Fruit fly (Drosophila melanogaster) whole organism, adult: ENCODE results near the gene CG9674.

Experiments used
- CG12768 ChIP-seq: fragments of 200-800 bp; sonication (Bioruptor generic); optimal IDR thresholded peaks from 2 replicates; lab custom pipeline; 2017; ENCODE audit warnings: missing biosample characterization, missing genetic modification characterization, mild to moderate bottlenecking, moderate library complexity, missing genetic modification reagents
- CG14711 ChIP-seq: fragments of 200-800 bp; sonication (Bioruptor generic); optimal IDR thresholded peaks from 2 replicates; lab custom pipeline; 2018; ENCODE audit warnings: missing biosample characterization, mild to moderate bottlenecking, missing genetic modification characterization, moderate library complexity
- CG5204 ChIP-seq: fragments of 200-800 bp; sonication (Bioruptor generic); optimal IDR thresholded peaks from 2 replicates; lab custom pipeline; 2016; ENCODE audit warnings: missing biosample characterization, missing genetic modification characterization
- CG7045 ChIP-seq: fragments of 200-800 bp; sonication (Bioruptor generic); optimal IDR thresholded peaks from 2 replicates; lab custom pipeline; 2017; ENCODE audit warnings: missing biosample characterization, mild to moderate bottlenecking, missing genetic modification characterization
- bab1 ChIP-seq: fragments of 200-800 bp; sonication (Bioruptor generic); optimal IDR thresholded peaks from 3 replicates; lab custom pipeline; 2019; ENCODE audit warnings: missing biosample characterization, mild to moderate bottlenecking, missing genetic modification characterization, moderate library complexity
- cic ChIP-seq: fragments of 200-800 bp; sonication (Bioruptor generic); optimal IDR thresholded peaks from 2 replicates; lab custom pipeline; 2017; ENCODE audit warnings: missing biosample characterization, mild to moderate bottlenecking, missing genetic modification characterization, moderate library complexity
- pad ChIP-seq: fragments of 200-800 bp; sonication (Bioruptor generic); optimal IDR thresholded peaks from 3 replicates; lab custom pipeline; 2017; ENCODE audit warnings: missing biosample characterization, missing genetic modification characterization, mild to moderate bottlenecking, moderate library complexity, missing genetic modification reagents

DNA sequence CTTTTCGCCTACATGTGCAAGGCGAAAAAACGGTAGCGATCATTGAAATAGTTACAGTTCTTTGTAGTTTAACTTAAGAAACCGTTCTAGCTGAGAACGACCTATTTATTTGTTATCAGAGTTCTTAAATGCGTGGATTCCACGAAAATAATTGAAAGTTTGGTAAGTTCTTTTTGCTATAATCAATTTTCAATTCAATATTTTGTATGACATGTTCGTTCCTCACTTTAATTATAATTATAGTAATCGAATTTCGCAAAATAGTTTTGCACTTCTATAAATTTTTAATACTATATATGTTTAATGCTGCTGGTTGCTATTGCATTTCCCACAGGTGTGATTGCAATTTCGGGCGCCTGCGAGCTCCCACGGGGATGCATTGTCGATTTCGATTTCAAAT, 59.2 kb downstream of the CG9674 start:
- TF ChIP-seq pad (GFP tag; lab: Kevin White, UChicago): no peak
- no peak for TF ChIP-seq bab1 (GFP tag; lab: Kevin White, UChicago)
- TF ChIP-seq CG12768 (GFP tag; lab: Kevin White, UChicago): no peak
- no peak for TF ChIP-seq CG14711 (tag; lab: Kevin White, UChicago)
- TF ChIP-seq CG5204 (GFP tag; lab: Kevin White, UChicago): no peak
- TF ChIP-seq cic: no peak
- no peak for TF ChIP-seq CG7045 (GFP tag; lab: Kevin White, UChicago)
